Worm (Caenorhabditis elegans) whole organism, L3 larva: ENCODE results near the gene gon-4.

Experiments
- ama-1 ChIP-seq: fragments of 150-350 bp; optimal IDR thresholded peaks from 2 replicates; lab custom pipeline; 2018
- ceh-9 ChIP-seq: sonication (generic microtip); optimal IDR thresholded peaks from 2 replicates; lab custom pipeline; 2018; ENCODE audit warnings: missing biosample characterization, missing genetic modification characterization
- elt-1 ChIP-seq: fragments of 150-350 bp; optimal IDR thresholded peaks from 2 replicates; lab custom pipeline; 2014; ENCODE audit warnings: missing biosample characterization, missing genetic modification characterization
- fos-1 ChIP-seq: fragments of 150-350 bp; optimal IDR thresholded peaks from 2 replicates; lab custom pipeline; 2014; ENCODE audit warnings: missing biosample characterization, missing genetic modification characterization
- nhr-11 ChIP-seq: fragments of 150-350 bp; optimal IDR thresholded peaks from 2 replicates; lab custom pipeline; 2014; ENCODE audit warnings: missing biosample characterization, missing genetic modification characterization
- nhr-12 ChIP-seq: fragments of 150-350 bp; optimal IDR thresholded peaks from 2 replicates; lab custom pipeline; 2014; ENCODE audit warnings: missing biosample characterization, missing genetic modification characterization
- sea-2 ChIP-seq: fragments of 150-350 bp; sonication (generic microtip); optimal IDR thresholded peaks from 4 replicates; lab custom pipeline; 2014; ENCODE audit warnings: missing biosample characterization, missing genetic modification reagents, missing genetic modification characterization
- skn-1 ChIP-seq: fragments of 150-350 bp; optimal IDR thresholded peaks from 2 replicates; lab custom pipeline; 2014; ENCODE audit warnings: missing biosample characterization, missing genetic modification characterization
- ztf-11 ChIP-seq: fragments of 150-350 bp; optimal IDR thresholded peaks from 2 replicates; lab custom pipeline; 2014; ENCODE audit warnings: missing biosample characterization, missing genetic modification characterization

DNA sequence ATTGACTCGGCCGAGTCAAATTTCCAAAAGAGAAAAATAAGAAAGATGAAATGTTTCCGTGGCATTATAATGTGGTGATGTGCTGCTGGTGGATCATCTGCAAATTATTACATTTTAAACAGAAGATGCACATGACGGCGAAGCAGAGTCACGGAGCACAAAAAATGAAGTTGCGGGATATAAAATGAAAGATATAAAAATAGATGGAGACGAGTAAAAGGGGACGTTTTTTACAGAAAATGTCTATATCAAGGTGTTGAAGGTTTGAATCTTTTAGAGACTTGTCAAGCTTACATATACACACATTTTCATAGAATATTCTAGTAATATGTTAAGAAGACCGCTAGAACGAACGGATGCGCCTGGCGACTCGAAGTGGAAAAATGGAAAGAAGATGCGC is 3.3 kb upstream of the gon-4 start, which contains the start of gene ptrg-1:
- TF ChIP-seq nhr-11 (tag; lab: Kevin White, UChicago) (no peak), ztf-11 (tag; lab: Kevin White, UChicago) (no peak), ceh-9 (tag; lab: Kevin White, UChicago) (no peak), skn-1 (tag; lab: Kevin White, UChicago) (no peak), elt-1 (tag; lab: Kevin White, UChicago) (no peak), fos-1 (tag; lab: Kevin White, UChicago) (no peak), nhr-12 (tag; lab: Kevin White, UChicago) (no peak), sea-2 (no peak), ama-1 (lab: Kevin White, UChicago) (no peak)
